Worm (Caenorhabditis elegans): ENCODE measurements around the gene C17H12.2.

The C17H12.2 gene

ce11 chrIV:6790438-6791124 lies at the start of gene C17H12.2, which contains the start of gene vha-8:
C17H12.2 (minus strand) TSS chrIV:6790488.
vha-8 (plus strand) TSS chrIV:6791074.
- TF ChIP-seq madf-6 (GFP tag; IDR thresholded peaks at IDR 0.05): peak; percentile 47
- 0 out of 2 replicates have a peak, but pooled peaks have one; percentile 46 for TF ChIP-seq let-526 (GFP tag; IDR thresholded peaks at IDR 0.05)
- TF ChIP-seq C17E4.6 (GFP tag; IDR thresholded peaks at IDR 0.05): no peak
- TF ChIP-seq ekl-4 (GFP tag; IDR thresholded peaks at IDR 0.05): peak; percentile 82
- peak; percentile 84 for TF ChIP-seq pbrm-1 (GFP tag; IDR thresholded peaks at IDR 0.05)
- peak; percentile 90 for TF ChIP-seq F33H1.4 (GFP tag; IDR thresholded peaks at IDR 0.05)
- TF ChIP-seq athp-1 (tag; optimal IDR thresholded peaks at IDR 0.05): peak; percentile 44
- TF ChIP-seq lin-26 (GFP tag; IDR thresholded peaks at IDR 0.05): peak; percentile 75; the same call in 1 of the 2 replicates
- 0 out of 2 replicates have a peak, but pooled peaks have one; percentile 19 for TF ChIP-seq cebp-1 (GFP tag; IDR thresholded peaks at IDR 0.05)
- peak; percentile 83 for TF ChIP-seq cebp-1 (tag; optimal IDR thresholded peaks at IDR 0.05)
- peak; percentile 78 for TF ChIP-seq Y67H2A.10 (GFP tag; conservative IDR thresholded peaks at IDR 0.05)
- no peak for TF ChIP-seq tbx-9 (tag; optimal IDR thresholded peaks at IDR 0.05; ENCODE audit: borderline replicate concordance)
- TF ChIP-seq rcor-1 (GFP tag; IDR thresholded peaks at IDR 0.05): 0 out of 2 replicates have a peak, but pooled peaks have one; percentile 46
- TF ChIP-seq bed-1 (GFP tag; IDR thresholded peaks at IDR 0.05): no peak
- TF ChIP-seq tlf-1 (GFP tag; optimal IDR thresholded peaks at IDR 0.05): peak; percentile 20
- TF ChIP-seq mcd-1 (GFP tag; IDR thresholded peaks at IDR 0.05): peak; percentile 98
- peak; percentile 83 for TF ChIP-seq K12H6.12 (tag; optimal IDR thresholded peaks at IDR 0.05)
- peak; percentile 7 for TF ChIP-seq akir-1 (GFP tag; optimal IDR thresholded peaks at IDR 0.05)
- TF ChIP-seq ceh-100 (GFP tag; IDR thresholded peaks at IDR 0.05): 0 out of 2 replicates have a peak, but pooled peaks have one; percentile 21
- no peak for TF ChIP-seq rpc-1 (optimal IDR thresholded peaks at IDR 0.05)
- no peak for TF ChIP-seq rpc-1 (tag; optimal IDR thresholded peaks at IDR 0.05)
- 0 out of 2 replicates have a peak, but pooled peaks have one; percentile 6 for TF ChIP-seq madf-3 (GFP tag; IDR thresholded peaks at IDR 0.05)
- TF ChIP-seq nhr-80 (tag; optimal IDR thresholded peaks at IDR 0.05): peak; percentile 94
- TF ChIP-seq unc-62 (GFP tag; optimal IDR thresholded peaks at IDR 0.05): peak; percentile 34
- TF ChIP-seq mxl-1 (tag; optimal IDR thresholded peaks at IDR 0.05): no peak
- peak; percentile 40 for TF ChIP-seq nhr-90 (tag; optimal IDR thresholded peaks at IDR 0.05)
- no peak for TF ChIP-seq F49E8.2 (tag; optimal IDR thresholded peaks at IDR 0.05; ENCODE audit: insufficient read depth)
- TF ChIP-seq madf-8 (GFP tag; conservative IDR thresholded peaks at IDR 0.05): no peak
- TF ChIP-seq him-1 (tag; optimal IDR thresholded peaks at IDR 0.05): no peak
- TF ChIP-seq F23B12.7 (tag; optimal IDR thresholded peaks at IDR 0.05; ENCODE audit: insufficient read depth): peak; percentile 85
- no peak for TF ChIP-seq ztf-28 (GFP tag; IDR thresholded peaks at IDR 0.05)
- TF ChIP-seq nfyb-1 (GFP tag; IDR thresholded peaks at IDR 0.05): peak; percentile 73; the same call in 1 of the 2 replicates
- TF ChIP-seq hlh-12 (tag; optimal IDR thresholded peaks at IDR 0.05): no peak
- no peak for TF ChIP-seq nhr-27 (tag; optimal IDR thresholded peaks at IDR 0.05)
- no peak for TF ChIP-seq nhr-179 (tag; optimal IDR thresholded peaks at IDR 0.05)
- TF ChIP-seq T26A5.8 (tag; optimal IDR thresholded peaks at IDR 0.05): no peak
- peak; percentile 55; the same call in 1 of the 2 replicates for TF ChIP-seq zfh-2 (GFP tag; conservative IDR thresholded peaks at IDR 0.05)
- TF ChIP-seq chd-7 (tag; optimal IDR thresholded peaks at IDR 0.05): peak; percentile 46
- peak; percentile 67 for TF ChIP-seq B0336.3 (GFP tag; IDR thresholded peaks at IDR 0.05)
- peak; percentile 39 for TF ChIP-seq ztf-18 (tag; optimal IDR thresholded peaks at IDR 0.05)
- TF ChIP-seq ets-4 (GFP tag; optimal IDR thresholded peaks at IDR 0.05): peak; percentile 9
- TF ChIP-seq C06A6.2 (GFP tag; conservative IDR thresholded peaks at IDR 0.05): 0 out of 2 replicates have a peak, but pooled peaks have one; percentile 28
- TF ChIP-seq atf-7 (tag; optimal IDR thresholded peaks at IDR 0.05): peak; percentile 26
- peak in 1 of 3 experiments; percentile 84 for TF ChIP-seq lin-35 (GFP tag; optimal IDR thresholded peaks at IDR 0.05)
- TF ChIP-seq K11D2.4 (GFP tag; IDR thresholded peaks at IDR 0.05): peak; percentile 76; the same call in 1 of the 2 replicates
- TF ChIP-seq ZK185.1 (tag; optimal IDR thresholded peaks at IDR 0.05; ENCODE audit: poor library complexity, severe bottlenecking): peak; percentile 65
- no peak for TF ChIP-seq F55B11.4 (tag; optimal IDR thresholded peaks at IDR 0.05; ENCODE audit: borderline replicate concordance, insufficient read depth)
